Worm (Caenorhabditis elegans): ENCODE data around the gene C05C10.5.

- TF ChIP-seq sptf-2 (GFP tag; optimal IDR thresholded peaks at IDR 0.05) = no peak
- TF ChIP-seq F49E8.2 (tag; optimal IDR thresholded peaks at IDR 0.05; ENCODE audit: insufficient read depth) = no peak
- TF ChIP-seq atf-7 (tag; optimal IDR thresholded peaks at IDR 0.05) = no peak
- no peak for TF ChIP-seq unc-130 (GFP tag; optimal IDR thresholded peaks at IDR 0.05)
- TF ChIP-seq B0261.1 (tag; optimal IDR thresholded peaks at IDR 0.05) = no peak
- no peak for TF ChIP-seq Y67H2A.10 (GFP tag; conservative IDR thresholded peaks at IDR 0.05)
- TF ChIP-seq ceh-27 (GFP tag; optimal IDR thresholded peaks at IDR 0.05) = no peak
- TF ChIP-seq Y79H2A.3 (GFP tag; conservative IDR thresholded peaks at IDR 0.05) = no peak
- TF ChIP-seq ets-4 (GFP tag; optimal IDR thresholded peaks at IDR 0.05) = no peak
- no peak for TF ChIP-seq sea-2 (GFP tag; IDR thresholded peaks at IDR 0.05)
These were observed 41.3 kb downstream of the C05C10.5 start, which contains the start of gene ZK892.6 for ce11 chrII:9980077-9980631.
